Worm (Caenorhabditis elegans) whole organism, young adult: ENCODE results near the gene tyr-1.

Experiments used
- F23B12.7 ChIP-seq: sonication (generic microtip); optimal IDR thresholded peaks from 2 replicates; lab custom pipeline; 2017; ENCODE audit warnings: missing genetic modification characterization, mild to moderate bottlenecking, missing compliant biosample characterization, antibody characterized with exemption, moderate library complexity; ENCODE audit not compliant: insufficient read depth
- ama-1 ChIP-seq, 3 experiments: fragments of 150-350 bp in 1 of 3; sonication (generic microtip) in 2 of 3; optimal IDR thresholded peaks; 2 replicates each; lab custom pipeline; 2014 to 2018; ENCODE audit warnings: missing biosample characterization in 2 of 3, missing genetic modification characterization in 2 of 3, missing genetic modification reagents in 2 of 3
- attf-5 ChIP-seq: fragments of 200-800 bp; sonication (Bioruptor generic); optimal IDR thresholded peaks from 2 replicates; lab custom pipeline; 2018; ENCODE audit warnings: mild to moderate bottlenecking, missing genetic modification characterization, missing compliant biosample characterization
- dpl-1 ChIP-seq: fragments of 150-350 bp; optimal IDR thresholded peaks from 2 replicates; lab custom pipeline; 2014; ENCODE audit warnings: missing biosample characterization, missing genetic modification reagents, missing genetic modification characterization
- efl-1 ChIP-seq: fragments of 150-350 bp; optimal IDR thresholded peaks from 2 replicates; lab custom pipeline; 2014; ENCODE audit warnings: missing biosample characterization, missing genetic modification reagents, missing genetic modification characterization
- lin-35 ChIP-seq, 3 experiments: fragments of 150-350 bp in 2 of 3; sonication (generic microtip) in 1 of 3; optimal IDR thresholded peaks; 2 replicates each; lab custom pipeline; 2014 to 2018; ENCODE audit warnings: missing biosample characterization in 3 of 3, missing genetic modification characterization in 3 of 3, missing genetic modification reagents in 3 of 3
- mes-4 ChIP-seq: sonication (generic microtip); optimal IDR thresholded peaks from 2 replicates; lab custom pipeline; 2016; ENCODE audit warnings: missing genotype, missing genetic modification characterization, missing compliant biosample characterization
- nhr-80 ChIP-seq: sonication (generic microtip); optimal IDR thresholded peaks from 2 replicates; lab custom pipeline; 2016; ENCODE audit warnings: missing genetic modification characterization, missing compliant biosample characterization
- pha-4 ChIP-seq: fragments of 150-350 bp; sonication (generic microtip); optimal IDR thresholded peaks from 2 replicates; lab custom pipeline; 2014; ENCODE audit warnings: missing biosample characterization, missing genetic modification reagents, missing genetic modification characterization
- rcor-1 ChIP-seq: fragments of 200-800 bp; sonication (Bioruptor generic); IDR thresholded peaks from 2 replicates; pipeline ENCODE4 v1.3.6; 2022; ENCODE audit warnings: missing genetic modification reagents, missing genetic modification characterization, missing compliant biosample characterization
- snpc-4 ChIP-seq, 5 experiments: fragments of 150-350 bp in 1 of 5; sonication (generic microtip) in 4 of 5; optimal IDR thresholded peaks; 2 replicates each; lab custom pipeline; 2014 to 2018; ENCODE audit warnings: missing genetic modification characterization in 5 of 5, missing biosample characterization in 3 of 5, antibody characterized with exemption in 2 of 5, mild to moderate bottlenecking in 2 of 5, missing compliant biosample characterization in 2 of 5, missing genotype in 2 of 5, moderate library complexity in 2 of 5, missing genetic modification reagents in 1 of 5

DNA sequence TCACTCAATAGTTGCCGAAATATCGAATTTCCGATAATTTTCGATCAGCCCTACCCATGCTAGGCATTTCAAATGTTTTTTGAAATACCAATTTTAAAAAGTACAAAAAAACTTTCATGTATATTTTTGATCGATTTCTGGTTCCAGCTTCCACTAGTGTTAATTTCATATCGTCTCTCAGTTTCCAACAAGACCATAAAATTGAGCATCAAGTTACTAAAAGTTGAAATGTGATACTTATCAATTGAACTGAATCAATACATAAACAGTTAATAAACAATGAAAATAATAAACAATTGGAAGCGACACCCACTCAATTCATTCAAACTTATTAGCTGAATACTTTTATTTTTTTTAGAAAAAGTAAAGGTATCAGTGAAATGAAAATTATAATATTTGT is 7.4 kb upstream of the tyr-1 start, which contains the start of gene cup-4:
- TF ChIP-seq dpl-1 (GFP tag; lab: Kevin White, UChicago): no peak
- TF ChIP-seq mes-4 (tag; lab: Kevin White, UChicago): no peak
- no peak for TF ChIP-seq snpc-4 (GFP tag; optimal IDR thresholded peaks at IDR 0.05; lab: Kevin White, UChicago)
- no peak for TF ChIP-seq snpc-4 (tag; optimal IDR thresholded peaks at IDR 0.05; lab: Kevin White, UChicago)
- TF ChIP-seq pha-4: no peak
- TF ChIP-seq F23B12.7 (tag; lab: Kevin White, UChicago): no peak
- no peak for TF ChIP-seq nhr-80 (tag; lab: Kevin White, UChicago)
- no peak for TF ChIP-seq rcor-1 (GFP tag; lab: Robert Waterston, UW)
- TF ChIP-seq efl-1 (GFP tag; lab: Kevin White, UChicago): no peak
- no peak for TF ChIP-seq ama-1 (optimal IDR thresholded peaks at IDR 0.05; lab: Kevin White, UChicago)
- TF ChIP-seq ama-1 (GFP tag; optimal IDR thresholded peaks at IDR 0.05; lab: Kevin White, UChicago): no peak
- TF ChIP-seq lin-35 (GFP tag; optimal IDR thresholded peaks at IDR 0.05; lab: Kevin White, UChicago): no peak
- TF ChIP-seq attf-5 (GFP tag; lab: Kevin White, UChicago): no peak
